Worm (Caenorhabditis elegans): ENCODE results near the gene mig-32.

Gene mig-32

DNA sequence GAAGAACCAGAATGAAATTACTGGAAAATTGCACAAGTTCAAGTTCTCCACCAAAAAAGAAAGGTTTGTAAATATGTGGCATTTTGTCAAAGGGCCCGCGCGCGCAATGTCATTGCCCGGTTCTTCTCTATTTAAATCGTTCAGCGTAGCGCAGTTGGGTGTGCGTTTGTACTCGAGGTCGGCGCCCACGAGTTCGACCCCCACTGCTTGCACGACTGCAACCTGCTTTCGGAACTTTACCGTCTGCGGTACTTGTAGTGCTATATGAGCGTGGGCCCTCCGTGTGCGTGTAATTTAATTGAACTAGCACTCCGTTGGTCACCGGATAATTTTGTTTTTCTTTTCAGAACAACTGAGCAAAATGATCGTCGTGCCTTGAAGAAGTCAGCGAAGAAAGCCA, 5.5 kb downstream of the mig-32 start (continued):
- no peak for TF ChIP-seq ztf-1 (GFP tag; conservative IDR thresholded peaks at IDR 0.05)
- TF ChIP-seq crh-2 (tag; optimal IDR thresholded peaks at IDR 0.05): peak; percentile 77
- TF ChIP-seq egl-27 (tag; optimal IDR thresholded peaks at IDR 0.05): peak; percentile 49
- no peak for TF ChIP-seq peb-1 (tag; optimal IDR thresholded peaks at IDR 0.05)
- TF ChIP-seq aly-2 (tag; optimal IDR thresholded peaks at IDR 0.05): no peak
- TF ChIP-seq nhr-10 (tag; optimal IDR thresholded peaks at IDR 0.05): no peak
- TF ChIP-seq Y55F3AM.14 (GFP tag; optimal IDR thresholded peaks at IDR 0.05): peak; percentile 75
- peak; percentile 76 for TF ChIP-seq sma-3 (GFP tag; optimal IDR thresholded peaks at IDR 0.05)
- no peak for TF ChIP-seq elt-1 (tag; optimal IDR thresholded peaks at IDR 0.05)
- peak; percentile 95 for TF ChIP-seq nhr-129 (tag; optimal IDR thresholded peaks at IDR 0.05)
- TF ChIP-seq snpc-4 (tag; optimal IDR thresholded peaks at IDR 0.05): no peak
- peak in 1 of 2 experiments; percentile 57 for TF ChIP-seq mdl-1 (tag; optimal IDR thresholded peaks at IDR 0.05)
- TF ChIP-seq unc-62 (GFP tag; optimal IDR thresholded peaks at IDR 0.05): no peak

DNA sequence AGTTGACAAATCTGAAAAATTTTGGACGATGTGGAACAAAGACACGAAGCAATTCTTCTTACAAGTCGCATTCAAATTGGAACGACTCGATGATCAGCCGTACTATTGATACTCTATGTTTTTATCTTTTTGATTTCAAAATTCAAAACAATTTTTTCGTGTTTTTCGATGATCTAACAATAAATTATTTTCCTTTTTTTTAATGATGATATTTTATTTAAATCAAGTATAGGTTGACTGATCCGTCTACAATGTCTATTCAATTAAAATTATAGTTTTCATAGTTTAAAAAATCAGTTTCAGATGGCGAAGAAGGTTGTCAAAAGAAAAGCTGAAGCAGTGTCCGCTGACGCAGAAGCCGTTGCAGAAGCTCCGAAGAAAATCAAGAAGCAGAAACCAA, 6.9 kb downstream of the mig-32 start, which contains the start of gene rbm-34:
Gene rbm-34, plus strand, starts transcription at position 301 of the 400 bp plus-strand sequence.
- TF ChIP-seq mdl-1 (tag; optimal IDR thresholded peaks at IDR 0.05) (no peak), fos-1 (tag; optimal IDR thresholded peaks at IDR 0.05) (no peak), mab-5 (tag; optimal IDR thresholded peaks at IDR 0.05) (no peak), nhr-10 (tag; optimal IDR thresholded peaks at IDR 0.05) (no peak), nhr-21 (tag; optimal IDR thresholded peaks at IDR 0.05) (no peak), snpc-4 (tag; optimal IDR thresholded peaks at IDR 0.05) (no peak), aly-2 (tag; optimal IDR thresholded peaks at IDR 0.05) (no peak), R02D3.7 (tag; optimal IDR thresholded peaks at IDR 0.05) (no peak), C34F6.9 (tag; optimal IDR thresholded peaks at IDR 0.05) (no peak), ceh-16 (tag; optimal IDR thresholded peaks at IDR 0.05) (no peak), gmeb-1 (tag; optimal IDR thresholded peaks at IDR 0.05) (no peak), Y55F3AM.14 (GFP tag; optimal IDR thresholded peaks at IDR 0.05) (no peak), elt-3 (tag; optimal IDR thresholded peaks at IDR 0.05) (no peak), nhr-129 (tag; optimal IDR thresholded peaks at IDR 0.05) (no peak), ZK546.5 (tag; optimal IDR thresholded peaks at IDR 0.05) (no peak), nhr-6 (tag; optimal IDR thresholded peaks at IDR 0.05) (no peak), blmp-1 (tag; optimal IDR thresholded peaks at IDR 0.05; ENCODE audit: insufficient read depth) (no peak)

- TF ChIP-seq nhr-129 (tag; optimal IDR thresholded peaks at IDR 0.05): peak; percentile 3
- TF ChIP-seq Y55F3AM.14 (GFP tag; optimal IDR thresholded peaks at IDR 0.05): no peak
Measured at ce11 chrIV:12084587-12084986, 7.4 kb downstream of the mig-32 start.

- TF ChIP-seq elt-3 (tag; optimal IDR thresholded peaks at IDR 0.05) (no peak), lin-13 (GFP tag; optimal IDR thresholded peaks at IDR 0.05) (no peak), ceh-82 (tag; optimal IDR thresholded peaks at IDR 0.05) (no peak), nhr-11 (tag; optimal IDR thresholded peaks at IDR 0.05) (no peak), gmeb-1 (tag; optimal IDR thresholded peaks at IDR 0.05) (no peak), crh-2 (tag; optimal IDR thresholded peaks at IDR 0.05) (no peak), skn-1 (tag; optimal IDR thresholded peaks at IDR 0.05) (no peak), F13H6.1 (tag; optimal IDR thresholded peaks at IDR 0.05) (no peak), lin-11 (tag; optimal IDR thresholded peaks at IDR 0.05) (no peak), ama-1 (optimal IDR thresholded peaks at IDR 0.05) (no peak), nhr-25 (tag; optimal IDR thresholded peaks at IDR 0.05) (no peak), ztf-11 (tag; optimal IDR thresholded peaks at IDR 0.05) (no peak), nhr-21 (tag; optimal IDR thresholded peaks at IDR 0.05) (no peak), nhr-129 (tag; optimal IDR thresholded peaks at IDR 0.05) (no peak), nhr-237 (tag; optimal IDR thresholded peaks at IDR 0.05) (no peak)
Measured at ce11 chrIV:12084178-12084577, 7.8 kb downstream of the mig-32 start, which contains the start of gene repo-1. repo-1 (plus strand) TSS chrIV:12084478.

ce11 chrIV:12080807-12081206, 11.2 kb downstream of the mig-32 start:
- TF ChIP-seq gmeb-1 (tag; optimal IDR thresholded peaks at IDR 0.05) (no peak), Y55F3AM.14 (GFP tag; optimal IDR thresholded peaks at IDR 0.05) (no peak), F13H6.1 (tag; optimal IDR thresholded peaks at IDR 0.05) (no peak), snpc-4 (tag; optimal IDR thresholded peaks at IDR 0.05) (no peak), unc-39 (tag; optimal IDR thresholded peaks at IDR 0.05) (no peak)

All from whole organism, L2 larva.